Fruit fly (Drosophila melanogaster) whole organism, embryonic: Measurements from ENCODE around the gene MAPk-Ak2.

Experiments used
- Asciz ChIP-seq: fragments of 200-800 bp; sonication (Bioruptor generic); optimal IDR thresholded peaks from 2 replicates; lab custom pipeline; 2017; ENCODE audit warnings: missing biosample characterization, mild to moderate bottlenecking, missing genetic modification characterization, missing genetic modification reagents
- CG10147 ChIP-seq: fragments of 200-800 bp; sonication (Bioruptor generic); optimal IDR thresholded peaks from 2 replicates; lab custom pipeline; 2019; ENCODE audit warnings: missing biosample characterization, mild to moderate bottlenecking, missing genetic modification characterization, moderate library complexity
- CG11093 ChIP-seq: fragments of 200-800 bp; sonication (Bioruptor generic); IDR thresholded peaks from 3 replicates; pipeline ENCODE4 v1.3.6; 2022; ENCODE audit warnings: missing biosample characterization, missing genetic modification characterization
- CG11456 ChIP-seq: fragments of 200-800 bp; sonication (Bioruptor generic); IDR thresholded peaks from 3 replicates; pipeline ENCODE4 v1.3.6; 2022; ENCODE audit warnings: missing biosample characterization, missing genetic modification characterization
- CG11695 ChIP-seq: fragments of 200-800 bp; sonication (Bioruptor generic); IDR thresholded peaks from 3 replicates; pipeline ENCODE4 v1.3.6; 2022; ENCODE audit warnings: missing biosample characterization, missing genetic modification characterization
- CG13775 ChIP-seq: fragments of 200-800 bp; sonication (Bioruptor generic); optimal IDR thresholded peaks from 3 replicates; lab custom pipeline; 2017; ENCODE audit warnings: missing biosample characterization, mild to moderate bottlenecking, missing genetic modification characterization
- CG16779 ChIP-seq: fragments of 200-800 bp; sonication (Bioruptor generic); IDR thresholded peaks from 2 replicates; pipeline ENCODE4 v1.3.6; 2022; ENCODE audit warnings: missing biosample characterization, missing genetic modification characterization
- CG17829 ChIP-seq: fragments of 200-800 bp; optimal IDR thresholded peaks from 2 replicates; lab custom pipeline; 2019; ENCODE audit warnings: missing biosample characterization, mild to moderate bottlenecking, missing genetic modification characterization, moderate library complexity
- CG2199 ChIP-seq: fragments of 200-800 bp; sonication (Bioruptor generic); IDR thresholded peaks from 3 replicates; pipeline ENCODE4 v1.3.6; 2022; ENCODE audit warnings: missing biosample characterization, missing genetic modification characterization
- CG2202 ChIP-seq: fragments of 200-800 bp; sonication (Bioruptor generic); optimal IDR thresholded peaks from 2 replicates; lab custom pipeline; 2018; ENCODE audit warnings: missing biosample characterization, mild to moderate bottlenecking, missing genetic modification characterization
- CG34376 ChIP-seq: fragments of 200-800 bp; sonication (Bioruptor generic); optimal IDR thresholded peaks from 2 replicates; lab custom pipeline; 2018; ENCODE audit warnings: missing biosample characterization, mild to moderate bottlenecking, missing genetic modification characterization
- CG3995 ChIP-seq: fragments of 200-800 bp; sonication (Bioruptor generic); optimal IDR thresholded peaks from 3 replicates; lab custom pipeline; 2016; ENCODE audit warnings: missing biosample characterization, missing genetic modification characterization
- CG4617 ChIP-seq: fragments of 200-800 bp; sonication (Bioruptor generic); optimal IDR thresholded peaks from 3 replicates; lab custom pipeline; 2016; ENCODE audit warnings: missing biosample characterization, missing genetic modification characterization, borderline replicate concordance
- CG6654 ChIP-seq: fragments of 200-800 bp; sonication (Bioruptor generic); optimal IDR thresholded peaks from 2 replicates; lab custom pipeline; 2017; ENCODE audit warnings: missing biosample characterization, mild to moderate bottlenecking, missing genetic modification characterization
- CG8290 ChIP-seq, 3 experiments: fragments of 200-800 bp; sonication (Bioruptor generic); optimal IDR thresholded peaks; 2 replicates each; lab custom pipeline; 2016 to 2019; ENCODE audit warnings: missing biosample characterization in 3 of 3, missing genetic modification characterization in 3 of 3, mild to moderate bottlenecking in 2 of 3, moderate library complexity in 1 of 3
- Dll ChIP-seq: fragments of 200-800 bp; sonication (Bioruptor generic); IDR thresholded peaks from 4 replicates; pipeline ENCODE4 v1.3.6; 2022; ENCODE audit warnings: missing biosample characterization, missing genetic modification characterization; ENCODE audit not compliant: partially characterized antibody
- HLH54F ChIP-seq: fragments of 200-800 bp; sonication (Bioruptor generic); optimal IDR thresholded peaks from 3 replicates; lab custom pipeline; 2016; ENCODE audit warnings: missing biosample characterization, missing genetic modification characterization
- HmgZ ChIP-seq: fragments of 200-800 bp; sonication (Bioruptor generic); optimal IDR thresholded peaks from 2 replicates; lab custom pipeline; 2018; ENCODE audit warnings: missing biosample characterization, mild to moderate bottlenecking, missing genetic modification characterization
- Oaz ChIP-seq: fragments of 200-800 bp; sonication (Bioruptor generic); IDR thresholded peaks from 2 replicates; pipeline ENCODE4 v1.3.6; 2022; ENCODE audit warnings: missing biosample characterization, missing genetic modification characterization
- Oli ChIP-seq: fragments of 200-800 bp; sonication (Bioruptor generic); optimal IDR thresholded peaks from 2 replicates; lab custom pipeline; 2018; ENCODE audit warnings: missing biosample characterization, mild to moderate bottlenecking, missing genetic modification characterization, moderate library complexity
- Ssrp ChIP-seq: fragments of 200-800 bp; sonication (Bioruptor generic); optimal IDR thresholded peaks from 2 replicates; lab custom pipeline; 2018; ENCODE audit warnings: missing biosample characterization, mild to moderate bottlenecking, missing genetic modification characterization, moderate library complexity
- TFAM ChIP-seq: fragments of 200-800 bp; sonication (Bioruptor generic); optimal IDR thresholded peaks from 2 replicates; lab custom pipeline; 2017; ENCODE audit warnings: missing biosample characterization, missing genetic modification characterization, inconsistent platforms
- ato ChIP-seq: fragments of 200-800 bp; sonication (Bioruptor generic); IDR thresholded peaks from 2 replicates; pipeline ENCODE4 v1.3.6; 2022; ENCODE audit warnings: missing biosample characterization, missing genetic modification characterization; ENCODE audit not compliant: partially characterized antibody
- br ChIP-seq: fragments of >200 bp; optimal IDR thresholded peaks from 2 replicates; lab custom pipeline; 2017
- chif ChIP-seq, 2 experiments: fragments of 200-800 bp; sonication (Bioruptor generic); optimal IDR thresholded peaks; 3 replicates each; lab custom pipeline; 2016; ENCODE audit warnings: missing biosample characterization in 2 of 2, missing genetic modification characterization in 2 of 2
- ci ChIP-seq: fragments of 200-800 bp; sonication (Bioruptor generic); IDR thresholded peaks from 3 replicates; pipeline ENCODE4 v1.3.6; 2022; ENCODE audit warnings: missing biosample characterization, missing genetic modification characterization
- dpn ChIP-seq, 2 experiments: fragments of 200-800 bp; sonication (Bioruptor generic); optimal IDR thresholded peaks; 3 replicates each; lab custom pipeline; 2016; ENCODE audit warnings: missing biosample characterization in 2 of 2, missing genetic modification characterization in 2 of 2
- emc ChIP-seq: fragments of 200-800 bp; sonication (Bioruptor generic); optimal IDR thresholded peaks from 2 replicates; lab custom pipeline; 2016; ENCODE audit warnings: missing biosample characterization, missing genetic modification characterization
- ems ChIP-seq: fragments of 200-800 bp; sonication (Bioruptor generic); optimal IDR thresholded peaks from 3 replicates; lab custom pipeline; 2016; ENCODE audit warnings: missing biosample characterization, missing genetic modification characterization
- ken ChIP-seq: fragments of 200-800 bp; sonication (Bioruptor generic); IDR thresholded peaks from 3 replicates; pipeline ENCODE4 v1.3.6; 2022; ENCODE audit warnings: missing biosample characterization, missing genetic modification characterization
- lbe ChIP-seq: fragments of 200-800 bp; sonication (Bioruptor generic); optimal IDR thresholded peaks from 2 replicates; lab custom pipeline; 2016; ENCODE audit warnings: missing biosample characterization, mild to moderate bottlenecking, missing genetic modification characterization
- onecut ChIP-seq: fragments of 200-800 bp; sonication (Bioruptor generic); IDR thresholded peaks from 2 replicates; pipeline ENCODE4 v1.3.6; 2022; ENCODE audit warnings: missing biosample characterization, missing genetic modification characterization
- slp2 ChIP-seq: fragments of 200-800 bp; sonication (Bioruptor generic); optimal IDR thresholded peaks from 2 replicates; lab custom pipeline; 2016; ENCODE audit warnings: missing biosample characterization, missing genetic modification characterization
- ssp ChIP-seq: fragments of 200-800 bp; sonication (Bioruptor generic); IDR thresholded peaks from 2 replicates; pipeline ENCODE4 v1.3.6; 2022; ENCODE audit warnings: missing biosample characterization, missing genetic modification characterization
- tgo ChIP-seq: fragments of 200-800 bp; sonication (Bioruptor generic); IDR thresholded peaks from 3 replicates; pipeline ENCODE4 v1.3.6; 2022; ENCODE audit warnings: missing biosample characterization, missing genetic modification characterization
- tio ChIP-seq: fragments of 200-800 bp; sonication (Bioruptor generic); optimal IDR thresholded peaks from 2 replicates; lab custom pipeline; 2017; ENCODE audit warnings: missing biosample characterization, missing genetic modification characterization, inconsistent platforms
- twi ChIP-seq: fragments of 200-800 bp; optimal IDR thresholded peaks from 2 replicates; lab custom pipeline; 2019; ENCODE audit warnings: missing biosample characterization, mild to moderate bottlenecking, missing genetic modification characterization, moderate library complexity

The MAPk-Ak2 gene

dm6 chrX:5745840-5746815 lies 17.9 kb downstream of the MAPk-Ak2 start (continued):
- peak; percentile 42 for TF ChIP-seq ems (GFP tag; lab: Kevin White, UChicago)
- TF ChIP-seq Oaz (GFP tag; lab: Robert Waterston, UW), result peak; percentile 60; the same call in 1 of the 2 replicates
- TF ChIP-seq CG10147 (GFP tag; lab: Kevin White, UChicago), result no peak
- peak; percentile 7 for TF ChIP-seq CG3995 (GFP tag; lab: Kevin White, UChicago)
- TF ChIP-seq twi (tag; lab: Kevin White, UChicago), result peak; percentile 37
- TF ChIP-seq HmgZ (tag; lab: Kevin White, UChicago), result peak; percentile 49
- peak; percentile 91 for TF ChIP-seq ci (GFP tag; lab: Robert Waterston, UW)
- peak; percentile 64 for TF ChIP-seq CG13775 (GFP tag; lab: Kevin White, UChicago)
- TF ChIP-seq CG16779 (GFP tag; lab: Robert Waterston, UW), result peak; percentile 83
- peak; percentile 37 for TF ChIP-seq CG2202
- TF ChIP-seq CG17829, result peak; percentile 69
- TF ChIP-seq CG11456 (GFP tag; lab: Robert Waterston, UW), result peak; percentile 89
- TF ChIP-seq onecut (GFP tag; lab: Robert Waterston, UW), result peak; percentile 77
- peak; percentile 45 for TF ChIP-seq CG4617 (GFP tag; lab: Kevin White, UChicago)
- peak; percentile 86 for TF ChIP-seq ken (GFP tag; lab: Robert Waterston, UW)
- TF ChIP-seq CG2199 (GFP tag; lab: Robert Waterston, UW), result no peak
- peak in 1 of 2 experiments; percentile 53 for TF ChIP-seq chif (GFP tag; optimal IDR thresholded peaks at IDR 0.05; lab: Kevin White, UChicago)
- peak; percentile 57 for TF ChIP-seq tio (GFP tag; lab: Kevin White, UChicago)
- peak; percentile 80 for TF ChIP-seq tgo (GFP tag; lab: Robert Waterston, UW)
- peak; percentile 12 for TF ChIP-seq CG6654 (GFP tag; lab: Kevin White, UChicago)
- TF ChIP-seq br (lab: Kevin White, UChicago), result no peak
- peak; percentile 64 for TF ChIP-seq ssp (GFP tag; lab: Robert Waterston, UW)
- TF ChIP-seq dpn (GFP tag; optimal IDR thresholded peaks at IDR 0.05; lab: Kevin White, UChicago), result peak; percentile 51 to 55
- peak; percentile 72 for TF ChIP-seq Oli (tag; lab: Kevin White, UChicago)
- TF ChIP-seq CG34376 (GFP tag; lab: Kevin White, UChicago), result peak; percentile 55
- no peak for TF ChIP-seq slp2 (GFP tag; lab: Kevin White, UChicago)
- no peak for TF ChIP-seq emc (GFP tag; lab: Kevin White, UChicago)
- peak; percentile 67; the same call in 2 of the 3 replicates for TF ChIP-seq CG11093
- peak; percentile 62 for TF ChIP-seq HLH54F (GFP tag; lab: Kevin White, UChicago)
- TF ChIP-seq TFAM (GFP tag; lab: Kevin White, UChicago), result no peak
- TF ChIP-seq ato (GFP tag; lab: Robert Waterston, UW), result peak; percentile 38; the same call in 1 of the 2 replicates
- peak; percentile 59 for TF ChIP-seq Ssrp (tag; lab: Kevin White, UChicago)
- no peak for TF ChIP-seq CG8290 (GFP tag; optimal IDR thresholded peaks at IDR 0.05; lab: Kevin White, UChicago)
- TF ChIP-seq CG8290 (tag; optimal IDR thresholded peaks at IDR 0.05; lab: Kevin White, UChicago), result peak in 1 of 2 experiments; percentile 97
- peak; percentile 76 for TF ChIP-seq CG11695 (GFP tag; lab: Robert Waterston, UW)
- peak; percentile 82 for TF ChIP-seq lbe
- no peak; the same call in 2 of the 4 replicates for TF ChIP-seq Dll (GFP tag; lab: Robert Waterston, UW)
- peak; percentile 45 for TF ChIP-seq Asciz (GFP tag; lab: Kevin White, UChicago)
